Worm (Caenorhabditis elegans) whole organism, young adult: ENCODE results near the gene C33G3.4.

Source experiments
- B0019.2 ChIP-seq: fragments of 200-800 bp; sonication (Bioruptor generic); conservative IDR thresholded peaks from 2 replicates; pipeline ENCODE4 v1.3.6; 2022; ENCODE audit warnings: missing genetic modification reagents, missing genetic modification characterization, missing compliant biosample characterization
- B0035.1 ChIP-seq: sonication (generic microtip); optimal IDR thresholded peaks from 2 replicates; lab custom pipeline; 2016; ENCODE audit warnings: missing genetic modification characterization, mild to moderate bottlenecking, missing compliant biosample characterization, missing genotype, missing genetic modification reagents
- B0261.1 ChIP-seq: sonication (generic microtip); optimal IDR thresholded peaks from 2 replicates; lab custom pipeline; 2016; ENCODE audit warnings: mild to moderate bottlenecking, missing genetic modification characterization, moderate library complexity, missing compliant biosample characterization
- C17E4.6 ChIP-seq: fragments of 200-800 bp; sonication (Bioruptor generic); IDR thresholded peaks from 2 replicates; pipeline ENCODE4 v1.3.6; 2022; ENCODE audit warnings: missing genetic modification reagents, missing genetic modification characterization, missing compliant biosample characterization
- F22D6.2 ChIP-seq: sonication (generic microtip); optimal IDR thresholded peaks from 2 replicates; lab custom pipeline; 2016; ENCODE audit warnings: mild to moderate bottlenecking, missing genetic modification characterization, missing compliant biosample characterization
- F55B11.4 ChIP-seq: sonication (generic microtip); optimal IDR thresholded peaks from 2 replicates; lab custom pipeline; 2016; ENCODE audit warnings: missing compliant biosample characterization, missing genetic modification characterization, borderline replicate concordance; ENCODE audit not compliant: insufficient read depth
- Y53F4B.3 ChIP-seq: fragments of 200-800 bp; sonication (Bioruptor generic); IDR thresholded peaks from 2 replicates; pipeline ENCODE4 v1.3.6; 2022; ENCODE audit warnings: missing genetic modification reagents, missing genetic modification characterization, missing compliant biosample characterization
- Y53G8AR.9 ChIP-seq: fragments of 200-800 bp; sonication (Bioruptor generic); conservative IDR thresholded peaks from 2 replicates; pipeline ENCODE4 v1.3.6; 2022; ENCODE audit warnings: missing genetic modification reagents, missing genetic modification characterization, missing compliant biosample characterization
- Y79H2A.3 ChIP-seq: fragments of 200-800 bp; sonication (Bioruptor generic); conservative IDR thresholded peaks from 2 replicates; pipeline ENCODE4 v1.3.6; 2022; ENCODE audit warnings: missing genetic modification reagents, missing genetic modification characterization, missing compliant biosample characterization
- Y95B8A.8 ChIP-seq: fragments of 200-800 bp; sonication (Bioruptor generic); IDR thresholded peaks from 2 replicates; pipeline ENCODE4 v1.3.6; 2022; ENCODE audit warnings: missing genetic modification reagents, missing genetic modification characterization, missing compliant biosample characterization
- ZK185.1 ChIP-seq: sonication (generic microtip); optimal IDR thresholded peaks from 2 replicates; lab custom pipeline; 2016; ENCODE audit warnings: mild to moderate bottlenecking, missing genetic modification characterization, missing compliant biosample characterization; ENCODE audit not compliant: poor library complexity, severe bottlenecking
- akir-1 ChIP-seq: fragments of 200-800 bp; sonication (Bioruptor generic); optimal IDR thresholded peaks from 2 replicates; lab custom pipeline; 2018; ENCODE audit warnings: mild to moderate bottlenecking, missing genetic modification characterization, moderate library complexity, missing compliant biosample characterization
- aptf-3 ChIP-seq: fragments of 200-800 bp; sonication (Bioruptor generic); IDR thresholded peaks from 2 replicates; pipeline ENCODE4 v1.3.6; 2022; ENCODE audit warnings: missing genetic modification characterization, missing compliant biosample characterization
- atf-7 ChIP-seq: sonication (generic microtip); optimal IDR thresholded peaks from 2 replicates; lab custom pipeline; 2017; ENCODE audit warnings: mild to moderate bottlenecking, missing genetic modification characterization, missing compliant biosample characterization
- attf-6 ChIP-seq: fragments of 200-800 bp; sonication (Bioruptor generic); IDR thresholded peaks from 2 replicates; pipeline ENCODE4 v1.3.6; 2022; ENCODE audit warnings: missing genetic modification reagents, missing genetic modification characterization, missing compliant biosample characterization
- ccch-3 ChIP-seq: fragments of 200-800 bp; sonication (Bioruptor generic); optimal IDR thresholded peaks from 2 replicates; lab custom pipeline; 2018; ENCODE audit warnings: mild to moderate bottlenecking, missing genetic modification characterization, missing compliant biosample characterization
- cebp-1 ChIP-seq, 2 experiments: fragments of 200-800 bp in 1 of 2; sonication (Bioruptor generic) in 1 of 2; sonication (generic microtip) in 1 of 2; IDR thresholded peaks in 1 of 2; optimal IDR thresholded peaks in 1 of 2; 2 replicates each; pipeline versions ENCODE4 v1.3.6 to Lab custom; 2017 to 2022; ENCODE audit warnings: missing compliant biosample characterization in 2 of 2, missing genetic modification characterization in 2 of 2, mild to moderate bottlenecking in 1 of 2, missing genetic modification reagents in 1 of 2, moderate library complexity in 1 of 2
- ceh-91 ChIP-seq: fragments of 200-800 bp; sonication (Bioruptor generic); IDR thresholded peaks from 2 replicates; pipeline ENCODE4 v1.3.6; 2022; ENCODE audit warnings: missing genetic modification reagents, missing genetic modification characterization, missing compliant biosample characterization
- chd-7 ChIP-seq: sonication (generic microtip); optimal IDR thresholded peaks from 2 replicates; lab custom pipeline; 2016; ENCODE audit warnings: mild to moderate bottlenecking, missing genetic modification characterization, moderate library complexity, missing compliant biosample characterization
- ekl-4 ChIP-seq: fragments of 200-800 bp; sonication (Bioruptor generic); IDR thresholded peaks from 2 replicates; pipeline ENCODE4 v1.3.6; 2022; ENCODE audit warnings: missing genetic modification reagents, missing genetic modification characterization, missing compliant biosample characterization
- ets-4 ChIP-seq: fragments of 200-800 bp; sonication (Bioruptor generic); optimal IDR thresholded peaks from 2 replicates; lab custom pipeline; 2018; ENCODE audit warnings: mild to moderate bottlenecking, missing genetic modification characterization, missing compliant biosample characterization
- him-1 ChIP-seq: sonication (generic microtip); optimal IDR thresholded peaks from 2 replicates; lab custom pipeline; 2016; ENCODE audit warnings: missing genotype, missing genetic modification reagents, missing genetic modification characterization, missing compliant biosample characterization
- hlh-26 ChIP-seq: fragments of 200-800 bp; sonication (Bioruptor generic); conservative IDR thresholded peaks from 2 replicates; pipeline ENCODE4 v1.3.6; 2022; ENCODE audit warnings: missing genetic modification reagents, missing genetic modification characterization, missing compliant biosample characterization
- hmg-1.2 ChIP-seq: fragments of 200-800 bp; sonication (Bioruptor generic); IDR thresholded peaks from 2 replicates; pipeline ENCODE4 v1.3.6; 2022; ENCODE audit warnings: missing genetic modification reagents, missing genetic modification characterization, missing compliant biosample characterization
- hrde-1 ChIP-seq: sonication (generic microtip); optimal IDR thresholded peaks from 2 replicates; lab custom pipeline; 2016; ENCODE audit warnings: missing genetic modification characterization, mild to moderate bottlenecking, missing compliant biosample characterization, moderate library complexity, missing genotype, missing genetic modification reagents, borderline replicate concordance
- lag-1 ChIP-seq: fragments of 200-800 bp; sonication (Bioruptor generic); IDR thresholded peaks from 2 replicates; pipeline ENCODE4 v1.3.6; 2022; ENCODE audit warnings: missing genetic modification reagents, missing genetic modification characterization, missing compliant biosample characterization
- let-526 ChIP-seq: fragments of 200-800 bp; sonication (Bioruptor generic); IDR thresholded peaks from 2 replicates; pipeline ENCODE4 v1.3.6; 2022; ENCODE audit warnings: missing genetic modification reagents, missing genetic modification characterization, missing compliant biosample characterization
- let-607 ChIP-seq, 2 experiments: fragments of 200-800 bp in 1 of 2; sonication (Bioruptor generic) in 1 of 2; sonication (generic microtip) in 1 of 2; optimal IDR thresholded peaks; 2 replicates each; lab custom pipeline; 2016 to 2018; ENCODE audit warnings: mild to moderate bottlenecking in 2 of 2, missing compliant biosample characterization in 2 of 2, missing genetic modification characterization in 2 of 2, moderate library complexity in 2 of 2, missing genotype in 1 of 2
- lin-26 ChIP-seq: fragments of 200-800 bp; sonication (Bioruptor generic); IDR thresholded peaks from 2 replicates; pipeline ENCODE4 v1.3.6; 2022; ENCODE audit warnings: missing genetic modification reagents, missing genetic modification characterization, missing compliant biosample characterization
- lin-54 ChIP-seq: fragments of 200-800 bp; sonication (Bioruptor generic); optimal IDR thresholded peaks from 2 replicates; lab custom pipeline; 2018; ENCODE audit warnings: mild to moderate bottlenecking, missing genetic modification characterization, missing compliant biosample characterization
- madf-10 ChIP-seq: sonication (generic microtip); optimal IDR thresholded peaks from 2 replicates; lab custom pipeline; 2016; ENCODE audit warnings: mild to moderate bottlenecking, missing genetic modification characterization, missing compliant biosample characterization
- madf-3 ChIP-seq: fragments of 200-800 bp; sonication (Bioruptor generic); IDR thresholded peaks from 2 replicates; pipeline ENCODE4 v1.3.6; 2022; ENCODE audit warnings: missing genetic modification reagents, missing genetic modification characterization, missing compliant biosample characterization
- madf-8 ChIP-seq: fragments of 200-800 bp; sonication (Bioruptor generic); conservative IDR thresholded peaks from 2 replicates; pipeline ENCODE4 v1.3.6; 2022; ENCODE audit warnings: missing genetic modification reagents, missing genetic modification characterization, missing compliant biosample characterization
- mel-28 ChIP-seq: sonication (generic microtip); optimal IDR thresholded peaks from 2 replicates; lab custom pipeline; 2016; ENCODE audit warnings: borderline replicate concordance, mild to moderate bottlenecking, missing genetic modification characterization, missing compliant biosample characterization
- nfya-1 ChIP-seq: sonication (generic microtip); optimal IDR thresholded peaks from 2 replicates; lab custom pipeline; 2017; ENCODE audit warnings: antibody characterized with exemption, missing compliant biosample characterization, missing genetic modification characterization, borderline replicate concordance; ENCODE audit not compliant: insufficient read depth
- nhr-179 ChIP-seq: sonication (generic microtip); optimal IDR thresholded peaks from 2 replicates; lab custom pipeline; 2016; ENCODE audit warnings: mild to moderate bottlenecking, missing genetic modification characterization, missing compliant biosample characterization
- pha-4 ChIP-seq: fragments of 150-350 bp; sonication (generic microtip); optimal IDR thresholded peaks from 2 replicates; lab custom pipeline; 2014; ENCODE audit warnings: missing biosample characterization, missing genetic modification reagents, missing genetic modification characterization
- rcor-1 ChIP-seq: fragments of 200-800 bp; sonication (Bioruptor generic); IDR thresholded peaks from 2 replicates; pipeline ENCODE4 v1.3.6; 2022; ENCODE audit warnings: missing genetic modification reagents, missing genetic modification characterization, missing compliant biosample characterization
- repo-1 ChIP-seq: sonication (generic microtip); optimal IDR thresholded peaks from 2 replicates; lab custom pipeline; 2017; ENCODE audit warnings: mild to moderate bottlenecking, missing genetic modification characterization, missing compliant biosample characterization
- rpc-1 ChIP-seq, 2 experiments: fragments of 150-350 bp in 1 of 2; sonication (generic microtip) in 1 of 2; optimal IDR thresholded peaks; 2 replicates each; lab custom pipeline; 2014 to 2018; ENCODE audit warnings: missing biosample characterization in 1 of 2, missing genetic modification characterization in 1 of 2, missing genetic modification reagents in 1 of 2, missing genotype in 1 of 2
- sea-2 ChIP-seq: fragments of 200-800 bp; sonication (Bioruptor generic); IDR thresholded peaks from 2 replicates; pipeline ENCODE4 v1.3.6; 2022; ENCODE audit warnings: missing genetic modification characterization, missing compliant biosample characterization
- snpc-1.3 ChIP-seq: sonication (generic microtip); optimal IDR thresholded peaks from 2 replicates; lab custom pipeline; 2017; ENCODE audit warnings: missing genetic modification characterization, mild to moderate bottlenecking, missing compliant biosample characterization, antibody characterized with exemption, moderate library complexity, missing genotype, missing genetic modification reagents; ENCODE audit not compliant: insufficient read depth
- tbp1 ChIP-seq: fragments of 200-800 bp; sonication (Bioruptor generic); optimal IDR thresholded peaks from 2 replicates; lab custom pipeline; 2018; ENCODE audit warnings: mild to moderate bottlenecking, missing genetic modification characterization, missing compliant biosample characterization
- unc-62 ChIP-seq: fragments of 150-350 bp; optimal IDR thresholded peaks from 2 replicates; lab custom pipeline; 2014; ENCODE audit warnings: missing biosample characterization, missing genetic modification reagents, missing genetic modification characterization
- ztf-18 ChIP-seq: sonication (generic microtip); optimal IDR thresholded peaks from 2 replicates; lab custom pipeline; 2016; ENCODE audit warnings: missing genotype, mild to moderate bottlenecking, missing genetic modification characterization, missing compliant biosample characterization

C33G3.4 gene

ce11 chrX:14115480-14116161 is 44.7 kb downstream of the C33G3.4 start, which contains the start of gene F28H6.7 (continued):
- TF ChIP-seq lin-26 (GFP tag; lab: Robert Waterston, UW): peak; percentile 93
- TF ChIP-seq lin-54: no peak
- TF ChIP-seq aptf-3 (GFP tag; lab: Robert Waterston, UW): peak; percentile 73; the same call in 1 of the 2 replicates
- peak; percentile 68; the same call in 1 of the 2 replicates for TF ChIP-seq madf-3 (GFP tag; lab: Robert Waterston, UW)
- no peak for TF ChIP-seq ceh-91 (GFP tag; lab: Robert Waterston, UW)
- no peak for TF ChIP-seq mel-28 (tag; lab: Kevin White, UChicago)
- TF ChIP-seq akir-1 (GFP tag; lab: Kevin White, UChicago): no peak
- TF ChIP-seq cebp-1 (GFP tag; IDR thresholded peaks at IDR 0.05; lab: Robert Waterston, UW): no peak
- no peak for TF ChIP-seq cebp-1 (tag; optimal IDR thresholded peaks at IDR 0.05; lab: Kevin White, UChicago)
- TF ChIP-seq pha-4 (tag; lab: Kevin White, UChicago): no peak
- TF ChIP-seq F55B11.4 (tag; lab: Kevin White, UChicago): no peak
- peak in 1 of 2 experiments; percentile 45 for TF ChIP-seq let-607 (tag; optimal IDR thresholded peaks at IDR 0.05; lab: Kevin White, UChicago)
- peak; percentile 8 for TF ChIP-seq hrde-1 (tag; lab: Kevin White, UChicago)
- TF ChIP-seq ccch-3 (GFP tag; lab: Kevin White, UChicago): no peak
- no peak for TF ChIP-seq Y95B8A.8 (GFP tag; lab: Robert Waterston, UW)
- peak; percentile 8 for TF ChIP-seq atf-7 (tag; lab: Kevin White, UChicago)
- no peak for TF ChIP-seq ets-4
- TF ChIP-seq tbp1: peak; percentile 97
- TF ChIP-seq Y79H2A.3 (GFP tag; lab: Robert Waterston, UW): no peak
- TF ChIP-seq B0035.1 (tag; lab: Kevin White, UChicago): peak; percentile 49
- TF ChIP-seq ztf-18: peak; percentile 51
- TF ChIP-seq C17E4.6 (GFP tag; lab: Robert Waterston, UW): no peak
- TF ChIP-seq hmg-1.2 (GFP tag; lab: Robert Waterston, UW): peak; percentile 73
- TF ChIP-seq snpc-1.3 (tag; lab: Kevin White, UChicago): no peak
- peak; percentile 50 for TF ChIP-seq repo-1 (tag; lab: Kevin White, UChicago)
- TF ChIP-seq Y53F4B.3 (GFP tag; lab: Robert Waterston, UW): no peak
- TF ChIP-seq nhr-179: no peak
- TF ChIP-seq ZK185.1 (tag; lab: Kevin White, UChicago): no peak
- no peak for TF ChIP-seq Y53G8AR.9 (GFP tag; lab: Robert Waterston, UW)
- TF ChIP-seq rcor-1 (GFP tag; lab: Robert Waterston, UW): 0 out of 2 replicates have a peak, but pooled peaks have one; percentile 39
- no peak for TF ChIP-seq hlh-26 (GFP tag; lab: Robert Waterston, UW)
- TF ChIP-seq unc-62: no peak
- TF ChIP-seq F22D6.2 (tag; lab: Kevin White, UChicago): no peak
- peak; percentile 88 for TF ChIP-seq B0261.1 (tag; lab: Kevin White, UChicago)
- TF ChIP-seq madf-10 (tag; lab: Kevin White, UChicago): peak; percentile 50
- TF ChIP-seq let-526 (GFP tag; lab: Robert Waterston, UW): no peak
- no peak for TF ChIP-seq nfya-1 (tag; lab: Kevin White, UChicago)
- TF ChIP-seq sea-2: no peak
- peak; percentile 82 for TF ChIP-seq him-1 (tag; lab: Kevin White, UChicago)
- TF ChIP-seq B0019.2 (GFP tag; lab: Robert Waterston, UW): no peak
- no peak for TF ChIP-seq madf-8 (GFP tag; lab: Robert Waterston, UW)
- TF ChIP-seq chd-7: peak; percentile 65
- TF ChIP-seq attf-6: 0 out of 2 replicates have a peak, but pooled peaks have one; percentile 45
- TF ChIP-seq lag-1 (GFP tag; lab: Robert Waterston, UW): no peak
- no peak for TF ChIP-seq ekl-4 (GFP tag; lab: Robert Waterston, UW)
- peak; percentile 84 for TF ChIP-seq rpc-1 (optimal IDR thresholded peaks at IDR 0.05; lab: Kevin White, UChicago)
- peak; percentile 85 for TF ChIP-seq rpc-1 (tag; optimal IDR thresholded peaks at IDR 0.05; lab: Kevin White, UChicago)
